ENCODE assay signal across 4 fruit fly cellular contexts in genomic region chr3L:20952622-20953618, dm6.
A peak's percentile ranks its signal among the peaks of the same experiment; 100 is the strongest.
TF ChIP-seq lines count a peak whose summit lies in the region.

No protein-coding gene starts in this region.

- no peak for TF ChIP-seq CTCF in whole organism, embryonic (GFP tag; optimal IDR thresholded peaks at IDR 0.05; lab: Kevin White, UChicago)

TF ChIP-seq in whole organism, embryonic, 481 proteins besides CTCF, POLR2A, EP300 and RAD21 (continues in another document):
- TF ChIP-seq zen (tag; optimal IDR thresholded peaks at IDR 0.05; lab: Kevin White, UChicago) (no peak), CG4730 (GFP tag; IDR thresholded peaks at IDR 0.05; lab: Robert Waterston, UW) (no peak), ken (GFP tag; IDR thresholded peaks at IDR 0.05; lab: Robert Waterston, UW) (no peak), vvl (GFP tag; IDR thresholded peaks at IDR 0.05; lab: Robert Waterston, UW) (0 out of 2 replicates have a peak, but pooled peaks have one; percentile 42), NfI (GFP tag; optimal IDR thresholded peaks at IDR 0.05; lab: Kevin White, UChicago) (no peak), seq (GFP tag; IDR thresholded peaks at IDR 0.05; lab: Robert Waterston, UW) (no peak), zfh1 (GFP tag; IDR thresholded peaks at IDR 0.05; lab: Robert Waterston, UW) (0 out of 3 replicates have a peak, but pooled peaks have one; percentile 48), slp2 (GFP tag; optimal IDR thresholded peaks at IDR 0.05; lab: Kevin White, UChicago) (no peak), her (GFP tag; optimal IDR thresholded peaks at IDR 0.05; lab: Kevin White, UChicago) (no peak), CG31388 (GFP tag; optimal IDR thresholded peaks at IDR 0.05; lab: Kevin White, UChicago) (no peak), Oli (tag; optimal IDR thresholded peaks at IDR 0.05; lab: Kevin White, UChicago) (peak; percentile 11), tll (GFP tag; optimal IDR thresholded peaks at IDR 0.05; lab: Kevin White, UChicago) (no peak), tna (GFP tag; IDR thresholded peaks at IDR 0.05; lab: Robert Waterston, UW; ENCODE audit: partially characterized antibody) (no peak), nerfin-2 (GFP tag; IDR thresholded peaks at IDR 0.05; lab: Robert Waterston, UW; ENCODE audit: partially characterized antibody) (no peak), D (optimal IDR thresholded peaks at IDR 0.05; lab: Kevin White, UChicago) (no peak), D (GFP tag; optimal IDR thresholded peaks at IDR 0.05; lab: Kevin White, UChicago) (no peak), ERR (GFP tag; optimal IDR thresholded peaks at IDR 0.05; lab: Kevin White, UChicago) (no peak), lbe (GFP tag; optimal IDR thresholded peaks at IDR 0.05; lab: Kevin White, UChicago) (no peak), hbn (GFP tag; IDR thresholded peaks at IDR 0.05; lab: Robert Waterston, UW; ENCODE audit: partially characterized antibody) (no peak), Lhr (GFP tag; optimal IDR thresholded peaks at IDR 0.05; lab: Kevin White, UChicago) (no peak), zfh2 (GFP tag; optimal IDR thresholded peaks at IDR 0.05; lab: Kevin White, UChicago) (no peak), CG13775 (GFP tag; optimal IDR thresholded peaks at IDR 0.05; lab: Kevin White, UChicago) (no peak)

TF ChIP-seq in whole organism, prepupa, 60 proteins besides CTCF, POLR2A, EP300 and RAD21 (continues in another document):
- TF ChIP-seq CG6276 (GFP tag; optimal IDR thresholded peaks at IDR 0.05; lab: Kevin White, UChicago) (no peak), dac (GFP tag; optimal IDR thresholded peaks at IDR 0.05; lab: Kevin White, UChicago) (no peak), Eip75B (GFP tag; optimal IDR thresholded peaks at IDR 0.05; lab: Kevin White, UChicago) (peak; percentile 18), CG16779 (tag; optimal IDR thresholded peaks at IDR 0.05; lab: Kevin White, UChicago) (no peak), Lpt (GFP tag; optimal IDR thresholded peaks at IDR 0.05; lab: Kevin White, UChicago) (no peak), CG6163 (GFP tag; IDR thresholded peaks at IDR 0.05; lab: Robert Waterston, UW) (peak; percentile 80), CG11902 (GFP tag; optimal IDR thresholded peaks at IDR 0.05; lab: Kevin White, UChicago) (peak; percentile 57), spab (GFP tag; optimal IDR thresholded peaks at IDR 0.05; lab: Kevin White, UChicago) (no peak), pdm3 (GFP tag; optimal IDR thresholded peaks at IDR 0.05; lab: Kevin White, UChicago) (peak; percentile 51), CG15336 (GFP tag; IDR thresholded peaks at IDR 0.05; lab: Robert Waterston, UW) (peak; percentile 45), eg (GFP tag; IDR thresholded peaks at IDR 0.05; lab: Robert Waterston, UW) (peak; percentile 66; the same call in 2 of the 3 replicates), esn (GFP tag; optimal IDR thresholded peaks at IDR 0.05; lab: Kevin White, UChicago) (peak; percentile 67), salr (GFP tag; optimal IDR thresholded peaks at IDR 0.05; lab: Kevin White, UChicago) (no peak), Gug (GFP tag; IDR thresholded peaks at IDR 0.05; lab: Robert Waterston, UW) (peak; percentile 45), vri (GFP tag; optimal IDR thresholded peaks at IDR 0.05; lab: Kevin White, UChicago) (peak; percentile 2), fd85E (GFP tag; optimal IDR thresholded peaks at IDR 0.05; lab: Kevin White, UChicago) (no peak), Sox102F (GFP tag; optimal IDR thresholded peaks at IDR 0.05; lab: Kevin White, UChicago) (peak; percentile 35), svp (GFP tag; lab: Kevin White, UChicago) (peak; percentile 84), CG6808 (GFP tag; optimal IDR thresholded peaks at IDR 0.05; lab: Kevin White, UChicago) (no peak), Ets21C (GFP tag; optimal IDR thresholded peaks at IDR 0.05; lab: Kevin White, UChicago) (peak; percentile 36), CG31627 (GFP tag; optimal IDR thresholded peaks at IDR 0.05; lab: Kevin White, UChicago) (peak; percentile 57), CG7368 (GFP tag; optimal IDR thresholded peaks at IDR 0.05; lab: Kevin White, UChicago) (peak; percentile 43), Smox (GFP tag; optimal IDR thresholded peaks at IDR 0.05; lab: Kevin White, UChicago) (peak; percentile 58), Ets96B (tag; optimal IDR thresholded peaks at IDR 0.05; lab: Kevin White, UChicago) (peak; percentile 14), ss (GFP tag; optimal IDR thresholded peaks at IDR 0.05; lab: Kevin White, UChicago) (no peak)

TF ChIP-seq in whole organism, pupa, 21 proteins besides CTCF, POLR2A, EP300 and RAD21:
- peak; percentile 74; the same call in 2 of the 3 replicates for TF ChIP-seq CG4496 (GFP tag; IDR thresholded peaks at IDR 0.05; lab: Robert Waterston, UW)
- TF ChIP-seq EcR (GFP tag; optimal IDR thresholded peaks at IDR 0.05; lab: Kevin White, UChicago), result no peak
- TF ChIP-seq CG12605 (GFP tag; IDR thresholded peaks at IDR 0.05; lab: Robert Waterston, UW), result peak; percentile 73; the same call in 1 of the 2 replicates
- peak; percentile 44; the same call in 1 of the 2 replicates for TF ChIP-seq rn (GFP tag; IDR thresholded peaks at IDR 0.05; lab: Robert Waterston, UW)
- peak; percentile 28 for TF ChIP-seq CG17806 (tag; optimal IDR thresholded peaks at IDR 0.05; lab: Kevin White, UChicago)
- no peak for TF ChIP-seq gl (tag; optimal IDR thresholded peaks at IDR 0.05; lab: Kevin White, UChicago)
- no peak for TF ChIP-seq Pif1A (GFP tag; optimal IDR thresholded peaks at IDR 0.05; lab: Kevin White, UChicago)
- TF ChIP-seq CG34367 (tag; optimal IDR thresholded peaks at IDR 0.05; lab: Kevin White, UChicago), result no peak
- no peak for TF ChIP-seq D1 (tag; optimal IDR thresholded peaks at IDR 0.05; lab: Kevin White, UChicago)
- peak; percentile 24 for TF ChIP-seq CG15710 (tag; optimal IDR thresholded peaks at IDR 0.05; lab: Kevin White, UChicago)
- peak; percentile 48; the same call in 1 of the 2 replicates for TF ChIP-seq Ets98B (GFP tag; IDR thresholded peaks at IDR 0.05; lab: Robert Waterston, UW)
- no peak for TF ChIP-seq CG13204 (GFP tag; optimal IDR thresholded peaks at IDR 0.05; lab: Kevin White, UChicago)
- TF ChIP-seq CG14655 (GFP tag; optimal IDR thresholded peaks at IDR 0.05; lab: Kevin White, UChicago), result peak; percentile 8
- TF ChIP-seq CG32121 (GFP tag; IDR thresholded peaks at IDR 0.05; lab: Robert Waterston, UW), result peak; percentile 45; the same call in 1 of the 2 replicates
- no peak for TF ChIP-seq CG10348 (GFP tag; IDR thresholded peaks at IDR 0.05; lab: Robert Waterston, UW)
- TF ChIP-seq CG9948 (tag; optimal IDR thresholded peaks at IDR 0.05; lab: Kevin White, UChicago), result peak; percentile 35
- TF ChIP-seq Snoo (tag; optimal IDR thresholded peaks at IDR 0.05; lab: Kevin White, UChicago), result peak; percentile 42
- peak; percentile 75 for TF ChIP-seq fd96Ca (GFP tag; IDR thresholded peaks at IDR 0.05; lab: Robert Waterston, UW)
- TF ChIP-seq CG8159 (tag; optimal IDR thresholded peaks at IDR 0.05; lab: Kevin White, UChicago), result peak; percentile 33
- peak; percentile 13 for TF ChIP-seq CG8301 (tag; optimal IDR thresholded peaks at IDR 0.05; lab: Kevin White, UChicago)
- no peak for TF ChIP-seq Pif1B (GFP tag; optimal IDR thresholded peaks at IDR 0.05; lab: Kevin White, UChicago)

TF ChIP-seq in whole organism, wandering third instar larva, 38 proteins besides CTCF, POLR2A, EP300 and RAD21:
- no peak for TF ChIP-seq GATAd (GFP tag; optimal IDR thresholded peaks at IDR 0.05; lab: Kevin White, UChicago)
- TF ChIP-seq brk (GFP tag; optimal IDR thresholded peaks at IDR 0.05; lab: Kevin White, UChicago), result no peak
- peak; percentile 32 for TF ChIP-seq woc (GFP tag; optimal IDR thresholded peaks at IDR 0.05; lab: Kevin White, UChicago)
- peak; percentile 32 for TF ChIP-seq psq (GFP tag; optimal IDR thresholded peaks at IDR 0.05; lab: Kevin White, UChicago)
- TF ChIP-seq rgr (GFP tag; optimal IDR thresholded peaks at IDR 0.05; lab: Kevin White, UChicago), result peak; percentile 25
- no peak for TF ChIP-seq Jra (GFP tag; optimal IDR thresholded peaks at IDR 0.05; lab: Kevin White, UChicago)
- no peak for TF ChIP-seq sv (GFP tag; optimal IDR thresholded peaks at IDR 0.05; lab: Kevin White, UChicago)
- TF ChIP-seq Dfd (GFP tag; optimal IDR thresholded peaks at IDR 0.05; lab: Kevin White, UChicago), result no peak
- no peak for TF ChIP-seq CG9705 (GFP tag; optimal IDR thresholded peaks at IDR 0.05; lab: Kevin White, UChicago)
- TF ChIP-seq OdsH (GFP tag; optimal IDR thresholded peaks at IDR 0.05; lab: Kevin White, UChicago), result no peak
- TF ChIP-seq CG32264 (GFP tag; optimal IDR thresholded peaks at IDR 0.05; lab: Kevin White, UChicago), result no peak
- no peak for TF ChIP-seq sage (GFP tag; optimal IDR thresholded peaks at IDR 0.05; lab: Kevin White, UChicago)
- TF ChIP-seq dl (GFP tag; optimal IDR thresholded peaks at IDR 0.05; lab: Kevin White, UChicago; ENCODE audit: insufficient read depth in 1 of 2, partially characterized antibody in 2 of 2), result no peak
- TF ChIP-seq ey (GFP tag; optimal IDR thresholded peaks at IDR 0.05; lab: Kevin White, UChicago), result peak; percentile 13
- no peak for TF ChIP-seq Sp1 (GFP tag; optimal IDR thresholded peaks at IDR 0.05; lab: Kevin White, UChicago)
- peak in 1 of 2 experiments; percentile 35 for TF ChIP-seq foxo (GFP tag; optimal IDR thresholded peaks at IDR 0.05; lab: Kevin White, UChicago)
- peak; percentile 36 for TF ChIP-seq fru (GFP tag; optimal IDR thresholded peaks at IDR 0.05; lab: Kevin White, UChicago)
- TF ChIP-seq h (GFP tag; optimal IDR thresholded peaks at IDR 0.05; lab: Kevin White, UChicago), result peak; percentile 23
- no peak for TF ChIP-seq Hnf4 (GFP tag; optimal IDR thresholded peaks at IDR 0.05; lab: Kevin White, UChicago)
- TF ChIP-seq HLH106 (tag; optimal IDR thresholded peaks at IDR 0.05; lab: Kevin White, UChicago), result no peak
- TF ChIP-seq dmrt93B (GFP tag; optimal IDR thresholded peaks at IDR 0.05; lab: Kevin White, UChicago), result no peak
- no peak for TF ChIP-seq jim (GFP tag; optimal IDR thresholded peaks at IDR 0.05; lab: Kevin White, UChicago)
- no peak for TF ChIP-seq Rel (GFP tag; optimal IDR thresholded peaks at IDR 0.05; lab: Kevin White, UChicago)
- peak; percentile 62 for TF ChIP-seq Rel (tag; optimal IDR thresholded peaks at IDR 0.05; lab: Kevin White, UChicago)
- peak; percentile 28 for TF ChIP-seq br (GFP tag; optimal IDR thresholded peaks at IDR 0.05; lab: Kevin White, UChicago)

Comparison
In these comparisons a context has a peak if more than half of its experiments do, and no peak if none do; other contexts are left out.
1. Of the 7 proteins assayed by ChIP-seq in both whole organism, embryonic and whole organism, prepupa: peak only in whole organism, embryonic: none; only in whole organism, prepupa: Gug and Hr39; in both: Blimp-1 and Sox102F; in neither: 3.